Worm (Caenorhabditis elegans) whole organism, L3 larva: Measurements from ENCODE around the gene fcd-2.

Experiments
- R02D3.7 ChIP-seq: fragments of 150-350 bp; optimal IDR thresholded peaks from 2 replicates; lab custom pipeline; 2014; ENCODE audit warnings: missing biosample characterization, missing genetic modification characterization
- ZK546.5 ChIP-seq: sonication (generic microtip); optimal IDR thresholded peaks from 2 replicates; lab custom pipeline; 2017; ENCODE audit warnings: missing biosample characterization, missing genetic modification characterization
- aly-2 ChIP-seq: fragments of 150-350 bp; optimal IDR thresholded peaks from 2 replicates; lab custom pipeline; 2014; ENCODE audit warnings: missing biosample characterization, missing genetic modification characterization
- ama-1 ChIP-seq: fragments of 150-350 bp; optimal IDR thresholded peaks from 2 replicates; lab custom pipeline; 2018
- ceh-16 ChIP-seq: sonication (generic microtip); optimal IDR thresholded peaks from 2 replicates; lab custom pipeline; 2017; ENCODE audit warnings: missing biosample characterization, missing genetic modification characterization
- ceh-28 ChIP-seq: fragments of 150-350 bp; optimal IDR thresholded peaks from 2 replicates; lab custom pipeline; 2014; ENCODE audit warnings: missing biosample characterization, missing genetic modification reagents, missing genetic modification characterization
- ceh-82 ChIP-seq: fragments of 150-350 bp; optimal IDR thresholded peaks from 2 replicates; lab custom pipeline; 2014; ENCODE audit warnings: missing biosample characterization, missing genetic modification characterization
- ceh-9 ChIP-seq: sonication (generic microtip); optimal IDR thresholded peaks from 2 replicates; lab custom pipeline; 2018; ENCODE audit warnings: missing biosample characterization, missing genetic modification characterization
- daf-12 ChIP-seq: fragments of 150-350 bp; optimal IDR thresholded peaks from 2 replicates; lab custom pipeline; 2014; ENCODE audit warnings: missing biosample characterization, missing genetic modification reagents, missing genetic modification characterization
- egl-27 ChIP-seq: sonication (generic microtip); optimal IDR thresholded peaks from 4 replicates; lab custom pipeline; 2017; ENCODE audit warnings: missing biosample characterization, missing genetic modification reagents, missing genetic modification characterization
- egl-5 ChIP-seq: fragments of 150-350 bp; optimal IDR thresholded peaks from 2 replicates; lab custom pipeline; 2017; ENCODE audit warnings: missing biosample characterization, missing genetic modification reagents, missing genetic modification characterization, inconsistent platforms
- elt-1 ChIP-seq: fragments of 150-350 bp; optimal IDR thresholded peaks from 2 replicates; lab custom pipeline; 2014; ENCODE audit warnings: missing biosample characterization, missing genetic modification characterization
- elt-2 ChIP-seq: sonication (generic microtip); optimal IDR thresholded peaks from 2 replicates; lab custom pipeline; 2016; ENCODE audit warnings: missing genetic modification reagents, mild to moderate bottlenecking, missing genetic modification characterization, missing compliant biosample characterization
- elt-3 ChIP-seq, 3 experiments: fragments of 150-350 bp in 1 of 3; sonication (generic microtip) in 2 of 3; optimal IDR thresholded peaks; 2 replicates in 2 of 3; 4 replicates in 1 of 3; lab custom pipeline; 2014 to 2017; ENCODE audit warnings: missing biosample characterization in 3 of 3, missing genetic modification characterization in 3 of 3
- fkh-10 ChIP-seq: sonication (generic microtip); optimal IDR thresholded peaks from 2 replicates; lab custom pipeline; 2017; ENCODE audit warnings: missing biosample characterization, missing genetic modification reagents, missing genetic modification characterization
- fkh-2 ChIP-seq: fragments of 150-350 bp; optimal IDR thresholded peaks from 2 replicates; lab custom pipeline; 2014; ENCODE audit warnings: missing biosample characterization, missing genetic modification reagents, missing genetic modification characterization
- hmg-11 ChIP-seq: sonication (generic microtip); optimal IDR thresholded peaks from 2 replicates; lab custom pipeline; 2016; ENCODE audit warnings: missing genetic modification characterization, missing compliant biosample characterization
- jun-1 ChIP-seq: fragments of 150-350 bp; optimal IDR thresholded peaks from 2 replicates; lab custom pipeline; 2014; ENCODE audit warnings: missing biosample characterization, missing genetic modification reagents, missing genetic modification characterization
- lin-15B ChIP-seq: fragments of 150-350 bp; optimal IDR thresholded peaks from 2 replicates; lab custom pipeline; 2014; ENCODE audit warnings: missing biosample characterization, missing genetic modification characterization
- lin-39 ChIP-seq: fragments of 150-350 bp; optimal IDR thresholded peaks from 2 replicates; lab custom pipeline; 2018; ENCODE audit warnings: missing biosample characterization, missing genetic modification reagents, missing genetic modification characterization
- lsy-12 ChIP-seq: sonication (generic microtip); optimal IDR thresholded peaks from 2 replicates; lab custom pipeline; 2016; ENCODE audit warnings: mild to moderate bottlenecking, missing genetic modification characterization, missing compliant biosample characterization
- mdl-1 ChIP-seq: fragments of 150-350 bp; optimal IDR thresholded peaks from 2 replicates; lab custom pipeline; 2014; ENCODE audit warnings: missing biosample characterization, missing genetic modification characterization
- mml-1 ChIP-seq: fragments of 150-350 bp; sonication (generic microtip); optimal IDR thresholded peaks from 3 replicates; lab custom pipeline; 2014; ENCODE audit warnings: missing biosample characterization, missing genetic modification characterization
- nfya-1 ChIP-seq: sonication (generic microtip); optimal IDR thresholded peaks from 2 replicates; lab custom pipeline; 2017; ENCODE audit warnings: missing genetic modification characterization, mild to moderate bottlenecking, missing compliant biosample characterization, antibody characterized with exemption, moderate library complexity; ENCODE audit not compliant: insufficient read depth
- nhr-11 ChIP-seq: fragments of 150-350 bp; optimal IDR thresholded peaks from 2 replicates; lab custom pipeline; 2014; ENCODE audit warnings: missing biosample characterization, missing genetic modification characterization
- nhr-12 ChIP-seq: fragments of 150-350 bp; optimal IDR thresholded peaks from 2 replicates; lab custom pipeline; 2014; ENCODE audit warnings: missing biosample characterization, missing genetic modification characterization
- nhr-23 ChIP-seq: fragments of 150-350 bp; optimal IDR thresholded peaks from 2 replicates; lab custom pipeline; 2014; ENCODE audit warnings: missing biosample characterization, missing genetic modification reagents, missing genetic modification characterization
- nhr-237 ChIP-seq: fragments of 150-350 bp; optimal IDR thresholded peaks from 2 replicates; lab custom pipeline; 2014; ENCODE audit warnings: missing biosample characterization, missing genetic modification characterization
- nhr-25 ChIP-seq: sonication (generic microtip); optimal IDR thresholded peaks from 2 replicates; lab custom pipeline; 2017; ENCODE audit warnings: missing biosample characterization, missing genetic modification characterization
- nhr-28 ChIP-seq: fragments of 150-350 bp; optimal IDR thresholded peaks from 2 replicates; lab custom pipeline; 2014; ENCODE audit warnings: missing biosample characterization, missing genetic modification characterization
- nhr-43 ChIP-seq: sonication (generic microtip); optimal IDR thresholded peaks from 2 replicates; lab custom pipeline; 2016; ENCODE audit warnings: mild to moderate bottlenecking, missing genetic modification characterization, missing compliant biosample characterization; ENCODE audit not compliant: poor library complexity, severe bottlenecking
- nhr-67 ChIP-seq: fragments of 150-350 bp; optimal IDR thresholded peaks from 2 replicates; lab custom pipeline; 2014; ENCODE audit warnings: missing biosample characterization, missing genetic modification characterization
- nhr-76 ChIP-seq: fragments of 150-350 bp; sonication (generic microtip); optimal IDR thresholded peaks from 5 replicates; lab custom pipeline; 2014; ENCODE audit warnings: missing biosample characterization, missing genetic modification characterization
- nhr-77 ChIP-seq: fragments of 150-350 bp; optimal IDR thresholded peaks from 2 replicates; lab custom pipeline; 2014; ENCODE audit warnings: missing biosample characterization, missing genetic modification characterization
- pha-4 ChIP-seq: fragments of 150-350 bp; optimal IDR thresholded peaks from 2 replicates; lab custom pipeline; 2014; ENCODE audit warnings: missing biosample characterization, missing genetic modification reagents, missing genetic modification characterization
- pqm-1 ChIP-seq: fragments of 150-350 bp; optimal IDR thresholded peaks from 2 replicates; lab custom pipeline; 2017; ENCODE audit warnings: missing biosample characterization, missing genetic modification characterization, inconsistent platforms
- sea-2 ChIP-seq: fragments of 150-350 bp; sonication (generic microtip); optimal IDR thresholded peaks from 4 replicates; lab custom pipeline; 2014; ENCODE audit warnings: missing biosample characterization, missing genetic modification reagents, missing genetic modification characterization
- skn-1 ChIP-seq: fragments of 150-350 bp; optimal IDR thresholded peaks from 2 replicates; lab custom pipeline; 2014; ENCODE audit warnings: missing biosample characterization, missing genetic modification characterization
- snpc-4 ChIP-seq: fragments of 150-350 bp; optimal IDR thresholded peaks from 2 replicates; lab custom pipeline; 2014; ENCODE audit warnings: missing biosample characterization, missing genetic modification characterization
- tbx-2 ChIP-seq: sonication (generic microtip); optimal IDR thresholded peaks from 2 replicates; lab custom pipeline; 2016; ENCODE audit warnings: mild to moderate bottlenecking, missing genetic modification characterization, missing compliant biosample characterization
- unc-39 ChIP-seq: sonication (generic microtip); optimal IDR thresholded peaks from 4 replicates; lab custom pipeline; 2017; ENCODE audit warnings: missing biosample characterization, missing genetic modification characterization
- unc-62 ChIP-seq: fragments of 150-350 bp; sonication (generic microtip); optimal IDR thresholded peaks from 4 replicates; lab custom pipeline; 2014; ENCODE audit warnings: missing biosample characterization, missing genetic modification reagents, missing genetic modification characterization
- zag-1 ChIP-seq: fragments of 150-350 bp; optimal IDR thresholded peaks from 2 replicates; lab custom pipeline; 2014; ENCODE audit warnings: missing biosample characterization, missing genetic modification characterization
- ztf-11 ChIP-seq: fragments of 150-350 bp; optimal IDR thresholded peaks from 2 replicates; lab custom pipeline; 2014; ENCODE audit warnings: missing biosample characterization, missing genetic modification characterization
- ztf-4 ChIP-seq: fragments of 150-350 bp; optimal IDR thresholded peaks from 2 replicates; lab custom pipeline; 2014; ENCODE audit warnings: missing biosample characterization, missing genetic modification characterization

fcd-2 gene

ce11 chrIV:15028891-15029290 is 3.4 kb downstream of the fcd-2 start, which contains the start of gene Y41E3.8:
TSS of gene Y41E3.8 (minus strand) at chrIV:15028978.
- TF ChIP-seq ceh-28 (tag; lab: Kevin White, UChicago) = peak; percentile 19
- peak; percentile 2 for TF ChIP-seq nhr-25 (tag; lab: Kevin White, UChicago)
- TF ChIP-seq lin-15B (tag; lab: Kevin White, UChicago) = peak; percentile 45
- TF ChIP-seq elt-2 (tag; lab: Kevin White, UChicago) = peak; percentile 22
- TF ChIP-seq nfya-1 (tag; lab: Kevin White, UChicago) = peak; percentile 57
- peak; percentile 40 for TF ChIP-seq hmg-11 (tag; lab: Kevin White, UChicago)
- TF ChIP-seq egl-5 (tag; lab: Kevin White, UChicago) = peak; percentile 24
- TF ChIP-seq nhr-76 (tag; lab: Kevin White, UChicago) = no peak
- no peak for TF ChIP-seq zag-1 (tag; lab: Kevin White, UChicago)
- peak; percentile 64 for TF ChIP-seq pha-4 (tag; lab: Kevin White, UChicago)
- TF ChIP-seq nhr-43 = peak; percentile 28
- peak; percentile 46 for TF ChIP-seq nhr-23
- no peak for TF ChIP-seq nhr-237 (tag; lab: Kevin White, UChicago)

- no peak for TF ChIP-seq ZK546.5 (tag; lab: Kevin White, UChicago)
- no peak for TF ChIP-seq elt-1 (tag; lab: Kevin White, UChicago)
- no peak for TF ChIP-seq pha-4 (tag; lab: Kevin White, UChicago)
- no peak for TF ChIP-seq snpc-4 (tag; lab: Kevin White, UChicago)
- TF ChIP-seq sea-2 (GFP tag; lab: Kevin White, UChicago) = no peak
- no peak for TF ChIP-seq unc-62 (GFP tag; lab: Kevin White, UChicago)
- no peak for TF ChIP-seq ztf-11
- no peak for TF ChIP-seq zag-1 (tag; lab: Kevin White, UChicago)
- no peak for TF ChIP-seq ceh-16 (tag; lab: Kevin White, UChicago)
- no peak for TF ChIP-seq mml-1 (tag; lab: Kevin White, UChicago)
- TF ChIP-seq skn-1 (tag; lab: Kevin White, UChicago) = no peak
- TF ChIP-seq lin-39 (tag; lab: Kevin White, UChicago) = no peak
- TF ChIP-seq pqm-1 = no peak
- TF ChIP-seq mdl-1 (tag; lab: Kevin White, UChicago) = no peak
- TF ChIP-seq nhr-237 (tag; lab: Kevin White, UChicago) = no peak
- TF ChIP-seq nhr-77 (tag; lab: Kevin White, UChicago) = no peak
- no peak for TF ChIP-seq daf-12 (tag; lab: Kevin White, UChicago)
- no peak for TF ChIP-seq nhr-12 (tag; lab: Kevin White, UChicago)
Measured at ce11 chrIV:15029565-15029964, 4.1 kb downstream of the fcd-2 start.

- TF ChIP-seq ztf-11 (no peak), aly-2 (no peak), ZK546.5 (tag; lab: Kevin White, UChicago) (no peak), nhr-77 (tag; lab: Kevin White, UChicago) (no peak), tbx-2 (tag; lab: Kevin White, UChicago) (no peak), ceh-82 (no peak), ceh-9 (tag; lab: Kevin White, UChicago) (no peak), unc-62 (GFP tag; lab: Kevin White, UChicago) (no peak), pqm-1 (no peak), egl-5 (tag; lab: Kevin White, UChicago) (peak; percentile 17), jun-1 (tag; lab: Kevin White, UChicago) (no peak), hmg-11 (tag; lab: Kevin White, UChicago) (peak; percentile 33), elt-2 (tag; lab: Kevin White, UChicago) (peak; percentile 30), nhr-25 (tag; lab: Kevin White, UChicago) (peak; percentile 50), nhr-12 (tag; lab: Kevin White, UChicago) (no peak), nhr-237 (tag; lab: Kevin White, UChicago) (no peak), mdl-1 (tag; lab: Kevin White, UChicago) (no peak), nhr-43 (peak; percentile 3), egl-27 (tag; lab: Kevin White, UChicago) (no peak), R02D3.7 (tag; lab: Kevin White, UChicago) (peak; percentile 10), nhr-76 (tag; lab: Kevin White, UChicago) (no peak), nfya-1 (tag; lab: Kevin White, UChicago) (peak; percentile 85), fkh-2 (tag; lab: Kevin White, UChicago) (no peak), daf-12 (tag; lab: Kevin White, UChicago) (no peak), snpc-4 (tag; lab: Kevin White, UChicago) (peak; percentile 22), nhr-67 (tag; lab: Kevin White, UChicago) (no peak), ztf-4 (tag; lab: Kevin White, UChicago) (no peak), lsy-12 (tag; lab: Kevin White, UChicago) (no peak), unc-39 (tag; lab: Kevin White, UChicago) (no peak), elt-1 (tag; lab: Kevin White, UChicago) (no peak), elt-3 (tag; optimal IDR thresholded peaks at IDR 0.05; lab: Kevin White, UChicago) (no peak), nhr-11 (no peak), ceh-28 (tag; lab: Kevin White, UChicago) (no peak), ama-1 (lab: Kevin White, UChicago) (no peak), sea-2 (GFP tag; lab: Kevin White, UChicago) (no peak), nhr-28 (tag; lab: Kevin White, UChicago) (no peak), pha-4 (tag; lab: Kevin White, UChicago) (peak; percentile 86), ceh-16 (tag; lab: Kevin White, UChicago) (no peak), lin-39 (tag; lab: Kevin White, UChicago) (peak; percentile 59), mml-1 (tag; lab: Kevin White, UChicago) (no peak), zag-1 (tag; lab: Kevin White, UChicago) (no peak), fkh-10 (GFP tag; lab: Kevin White, UChicago) (no peak)
Measured at ce11 chrIV:15036974-15037373, 11.5 kb downstream of the fcd-2 start, which contains the start of gene eef-1B.2. TSS of gene eef-1B.2 (plus strand) at chrIV:15037331.
